Fruit fly (Drosophila melanogaster) whole organism, pupa: Measurements from ENCODE around the gene CG7497.

Experiments used
- CG10348 ChIP-seq: fragments of 200-800 bp; sonication (Bioruptor generic); IDR thresholded peaks from 2 replicates; pipeline ENCODE4 v1.3.6; 2022; ENCODE audit warnings: missing biosample characterization, missing genetic modification characterization
- CG12605 ChIP-seq: fragments of 200-800 bp; sonication (Bioruptor generic); IDR thresholded peaks from 2 replicates; pipeline ENCODE4 v1.3.6; 2022; ENCODE audit warnings: missing biosample characterization, missing genetic modification characterization
- CG13204 ChIP-seq: fragments of 200-800 bp; sonication (Bioruptor generic); optimal IDR thresholded peaks from 2 replicates; lab custom pipeline; 2018; ENCODE audit warnings: missing biosample characterization, mild to moderate bottlenecking, missing genetic modification characterization, moderate library complexity
- CG14655 ChIP-seq: fragments of 200-800 bp; sonication (Bioruptor generic); optimal IDR thresholded peaks from 3 replicates; lab custom pipeline; 2017; ENCODE audit warnings: mild to moderate bottlenecking, missing biosample characterization, missing genetic modification reagents, missing genetic modification characterization
- CG15710 ChIP-seq: fragments of 200-800 bp; sonication (Bioruptor generic); optimal IDR thresholded peaks from 2 replicates; lab custom pipeline; 2018; ENCODE audit warnings: missing biosample characterization, mild to moderate bottlenecking, missing genetic modification characterization, moderate library complexity
- CG17806 ChIP-seq: fragments of 200-800 bp; sonication (Bioruptor generic); optimal IDR thresholded peaks from 2 replicates; lab custom pipeline; 2018; ENCODE audit warnings: missing biosample characterization, mild to moderate bottlenecking, missing genetic modification characterization, moderate library complexity
- CG32121 ChIP-seq: fragments of 200-800 bp; sonication (Bioruptor generic); IDR thresholded peaks from 2 replicates; pipeline ENCODE4 v1.3.6; 2022; ENCODE audit warnings: missing biosample characterization, missing genetic modification characterization
- CG34367 ChIP-seq: fragments of 200-800 bp; sonication (Bioruptor generic); optimal IDR thresholded peaks from 2 replicates; lab custom pipeline; 2018; ENCODE audit warnings: missing biosample characterization, mild to moderate bottlenecking, missing genetic modification characterization
- CG4496 ChIP-seq: fragments of 200-800 bp; sonication (Bioruptor generic); IDR thresholded peaks from 3 replicates; pipeline ENCODE4 v1.3.6; 2022; ENCODE audit warnings: missing biosample characterization, missing genetic modification characterization
- CG8159 ChIP-seq: fragments of 200-800 bp; sonication (Bioruptor generic); optimal IDR thresholded peaks from 3 replicates; lab custom pipeline; 2018; ENCODE audit warnings: missing biosample characterization, mild to moderate bottlenecking, missing genetic modification characterization, moderate library complexity
- CG8301 ChIP-seq: fragments of 200-800 bp; sonication (Bioruptor generic); optimal IDR thresholded peaks from 2 replicates; lab custom pipeline; 2018; ENCODE audit warnings: missing biosample characterization, mild to moderate bottlenecking, missing genetic modification characterization
- CG9948 ChIP-seq: fragments of 200-800 bp; sonication (Bioruptor generic); optimal IDR thresholded peaks from 2 replicates; lab custom pipeline; 2018; ENCODE audit warnings: missing biosample characterization, mild to moderate bottlenecking, missing genetic modification characterization, moderate library complexity
- D1 ChIP-seq: fragments of 200-800 bp; sonication (Bioruptor generic); optimal IDR thresholded peaks from 2 replicates; lab custom pipeline; 2018; ENCODE audit warnings: missing biosample characterization, mild to moderate bottlenecking, missing genetic modification characterization, moderate library complexity
- EcR ChIP-seq: fragments of 200-800 bp; sonication (Bioruptor generic); optimal IDR thresholded peaks from 3 replicates; lab custom pipeline; 2019; ENCODE audit warnings: missing biosample characterization, missing genetic modification characterization, mild to moderate bottlenecking, moderate library complexity, missing genetic modification reagents
- Ets98B ChIP-seq: fragments of 200-800 bp; sonication (Bioruptor generic); IDR thresholded peaks from 2 replicates; pipeline ENCODE4 v1.3.6; 2022; ENCODE audit warnings: missing biosample characterization, missing genetic modification characterization
- Pif1A ChIP-seq: fragments of 200-800 bp; sonication (Bioruptor generic); optimal IDR thresholded peaks from 3 replicates; lab custom pipeline; 2016; ENCODE audit warnings: missing biosample characterization, missing genetic modification characterization
- Pif1B ChIP-seq: fragments of 200-800 bp; sonication (Bioruptor generic); optimal IDR thresholded peaks from 3 replicates; lab custom pipeline; 2016; ENCODE audit warnings: missing biosample characterization, missing genetic modification characterization
- Snoo ChIP-seq: fragments of 200-800 bp; sonication (Bioruptor generic); optimal IDR thresholded peaks from 3 replicates; lab custom pipeline; 2017; ENCODE audit warnings: missing biosample characterization, mild to moderate bottlenecking, missing genetic modification characterization, inconsistent platforms
- fd96Ca ChIP-seq: fragments of 200-800 bp; sonication (Bioruptor generic); IDR thresholded peaks from 3 replicates; pipeline ENCODE4 v1.3.6; 2022; ENCODE audit warnings: missing biosample characterization, missing genetic modification characterization
- gl ChIP-seq: fragments of 200-800 bp; sonication (Bioruptor generic); optimal IDR thresholded peaks from 2 replicates; lab custom pipeline; 2018; ENCODE audit warnings: missing biosample characterization, mild to moderate bottlenecking, missing genetic modification characterization
- rn ChIP-seq: fragments of 200-800 bp; sonication (Bioruptor generic); IDR thresholded peaks from 2 replicates; pipeline ENCODE4 v1.3.6; 2022; ENCODE audit warnings: missing biosample characterization, missing genetic modification characterization

CG7497 gene

dm6 chr3L:17622935-17623334 lies 10.3 kb upstream of the CG7497 start:
- no peak for TF ChIP-seq gl (tag; lab: Kevin White, UChicago)
- no peak for TF ChIP-seq CG8301 (tag; lab: Kevin White, UChicago)
- TF ChIP-seq Ets98B (GFP tag; lab: Robert Waterston, UW): no peak
- TF ChIP-seq D1 (tag; lab: Kevin White, UChicago): no peak
- no peak for TF ChIP-seq Pif1A (GFP tag; lab: Kevin White, UChicago)
- TF ChIP-seq CG15710: no peak
- no peak for TF ChIP-seq CG9948 (tag; lab: Kevin White, UChicago)
- TF ChIP-seq Pif1B (GFP tag; lab: Kevin White, UChicago): no peak
- no peak for TF ChIP-seq CG32121 (GFP tag; lab: Robert Waterston, UW)
- TF ChIP-seq CG14655 (GFP tag; lab: Kevin White, UChicago): no peak
- no peak for TF ChIP-seq fd96Ca (GFP tag; lab: Robert Waterston, UW)
- TF ChIP-seq CG8159 (tag; lab: Kevin White, UChicago): no peak
- TF ChIP-seq CG12605 (GFP tag; lab: Robert Waterston, UW): no peak
- no peak for TF ChIP-seq rn (GFP tag; lab: Robert Waterston, UW)

dm6 chr3L:17624208-17624826 lies 8.9 kb upstream of the CG7497 start:
- TF ChIP-seq EcR (GFP tag; lab: Kevin White, UChicago): peak; percentile 67
- no peak for TF ChIP-seq Snoo (tag; lab: Kevin White, UChicago)

- no peak for TF ChIP-seq CG10348
- no peak for TF ChIP-seq Pif1A (GFP tag; lab: Kevin White, UChicago)
- TF ChIP-seq gl (tag; lab: Kevin White, UChicago): no peak
- no peak for TF ChIP-seq CG15710
- no peak for TF ChIP-seq CG4496 (GFP tag; lab: Robert Waterston, UW)
- no peak for TF ChIP-seq CG8159 (tag; lab: Kevin White, UChicago)
- no peak for TF ChIP-seq EcR (GFP tag; lab: Kevin White, UChicago)
- TF ChIP-seq CG13204 (GFP tag; lab: Kevin White, UChicago): no peak
- no peak for TF ChIP-seq CG9948 (tag; lab: Kevin White, UChicago)
- no peak for TF ChIP-seq CG17806 (tag; lab: Kevin White, UChicago)
- TF ChIP-seq Ets98B (GFP tag; lab: Robert Waterston, UW): no peak
- no peak for TF ChIP-seq Snoo (tag; lab: Kevin White, UChicago)
- no peak for TF ChIP-seq CG8301 (tag; lab: Kevin White, UChicago)
- no peak for TF ChIP-seq rn (GFP tag; lab: Robert Waterston, UW)
These were observed 8.2 kb upstream of the CG7497 start for dm6 chr3L:17625014-17625413.

dm6 chr3L:17625574-17626128 lies 7.6 kb upstream of the CG7497 start:
- TF ChIP-seq CG14655 (GFP tag; lab: Kevin White, UChicago): no peak
- TF ChIP-seq Snoo (tag; lab: Kevin White, UChicago): peak; percentile 12
- TF ChIP-seq CG10348: no peak
- no peak for TF ChIP-seq CG34367 (tag; lab: Kevin White, UChicago)
- peak; percentile 84 for TF ChIP-seq EcR (GFP tag; lab: Kevin White, UChicago)
- TF ChIP-seq CG9948 (tag; lab: Kevin White, UChicago): no peak

DNA sequence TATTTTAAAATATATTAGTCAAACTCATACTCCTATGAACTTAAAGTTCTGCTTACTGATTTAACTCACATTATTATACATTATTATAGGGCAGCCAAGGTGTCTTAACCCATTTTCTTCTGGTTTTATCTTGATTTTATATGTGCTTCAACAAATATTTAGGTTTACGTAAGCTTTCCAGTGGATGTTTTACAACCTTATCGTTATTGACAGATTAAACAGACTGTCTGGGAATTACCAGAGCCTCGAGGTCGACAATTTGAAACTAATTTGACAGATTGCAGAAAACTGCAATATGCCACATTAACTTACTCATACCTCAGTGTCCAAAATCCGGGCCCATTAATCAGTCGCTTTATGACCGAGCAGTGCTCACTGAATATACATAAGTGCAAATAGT lies 2.0 kb upstream of the CG7497 start:
- TF ChIP-seq CG34367 (tag; lab: Kevin White, UChicago) (peak; percentile 9), CG15710 (no peak), Pif1A (GFP tag; lab: Kevin White, UChicago) (peak; percentile 35), Pif1B (GFP tag; lab: Kevin White, UChicago) (peak; percentile 30), CG32121 (GFP tag; lab: Robert Waterston, UW) (no peak), CG4496 (GFP tag; lab: Robert Waterston, UW) (peak; percentile 48; the same call in 1 of the 3 replicates), CG10348 (no peak), gl (tag; lab: Kevin White, UChicago) (peak; percentile 45)

- TF ChIP-seq Ets98B (GFP tag; lab: Robert Waterston, UW) (no peak), EcR (GFP tag; lab: Kevin White, UChicago) (peak; percentile 23)
These were observed 4.6 kb downstream of the CG7497 start for dm6 chr3L:17637809-17638208.

dm6 chr3L:17638649-17639048 lies 5.4 kb downstream of the CG7497 start:
- TF ChIP-seq CG8301 (tag; lab: Kevin White, UChicago) (no peak), Ets98B (GFP tag; lab: Robert Waterston, UW) (no peak), CG13204 (GFP tag; lab: Kevin White, UChicago) (no peak), D1 (tag; lab: Kevin White, UChicago) (no peak), CG10348 (no peak), CG15710 (no peak)
